Fruit fly (Drosophila melanogaster): Measurements from ENCODE around the gene CG5001.
A peak's percentile ranks its signal among the peaks of the same experiment; 100 is the strongest.

Gene CG5001

DNA sequence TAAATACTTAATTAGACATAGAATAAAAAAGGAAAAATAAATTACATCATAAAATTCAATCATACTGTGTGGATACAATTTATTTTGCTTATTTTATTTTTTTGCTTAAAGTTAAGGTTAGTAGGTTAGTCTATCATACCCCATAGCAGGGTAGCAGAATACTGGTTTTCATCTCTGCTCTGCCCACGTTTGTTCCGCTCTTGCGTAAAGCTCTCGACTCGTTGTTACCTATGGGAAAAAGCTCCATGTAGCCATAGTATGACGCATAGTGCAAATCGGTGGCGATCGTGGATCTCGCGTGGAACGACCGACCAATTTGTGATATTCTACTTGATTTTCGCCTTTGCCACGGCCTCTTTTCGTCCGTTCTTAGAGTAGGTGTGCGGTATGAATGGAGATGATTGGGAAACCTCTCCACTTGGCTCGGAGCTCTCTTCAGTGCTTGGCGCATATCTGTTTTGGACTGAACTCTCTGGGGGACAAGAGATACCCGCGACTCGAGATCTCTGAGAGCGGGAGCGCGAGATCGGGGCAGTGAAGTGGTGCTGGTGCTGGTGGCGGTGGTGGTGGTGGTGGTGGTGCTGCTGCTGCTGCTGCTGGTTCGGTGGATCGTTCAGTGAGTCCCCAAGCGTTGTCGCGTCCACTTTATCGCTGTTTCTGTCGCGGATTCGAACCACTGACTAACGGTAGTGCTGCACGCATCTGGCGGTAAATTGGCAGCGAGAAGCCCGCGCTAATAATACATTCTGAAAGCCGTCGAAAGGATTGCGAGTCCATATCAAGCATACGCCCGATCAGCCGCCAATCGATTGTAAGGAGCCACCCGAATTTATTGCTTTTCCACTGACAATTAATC is at the start of gene CG5001 (continued):
- TF ChIP-seq Myb (GFP tag; optimal IDR thresholded peaks at IDR 0.05) (peak; percentile 15), Hr3 (GFP tag; optimal IDR thresholded peaks at IDR 0.05) (peak; percentile 82), CTCF (GFP tag; optimal IDR thresholded peaks at IDR 0.05) (peak; percentile 65), trem (tag; optimal IDR thresholded peaks at IDR 0.05) (peak; percentile 79), CG31224 (GFP tag; IDR thresholded peaks at IDR 0.05) (peak; percentile 80), CG14441 (GFP tag; IDR thresholded peaks at IDR 0.05) (peak; percentile 83), kah (GFP tag; optimal IDR thresholded peaks at IDR 0.05) (peak; percentile 72), Med (GFP tag) (peak; percentile 94), CG7928 (GFP tag; optimal IDR thresholded peaks at IDR 0.05) (peak; percentile 37), Fer1 (GFP tag; optimal IDR thresholded peaks at IDR 0.05) (peak; percentile 87), twi (tag; optimal IDR thresholded peaks at IDR 0.05) (peak; percentile 48), Jarid2 (GFP tag; optimal IDR thresholded peaks at IDR 0.05) (peak; percentile 83), crp (GFP tag; optimal IDR thresholded peaks at IDR 0.05) (peak in 1 of 2 experiments; percentile 30), CG16779 (GFP tag; IDR thresholded peaks at IDR 0.05) (peak; percentile 59; the same call in 1 of the 2 replicates), CG1792 (GFP tag; optimal IDR thresholded peaks at IDR 0.05) (peak; percentile 53), CG2712 (tag; optimal IDR thresholded peaks at IDR 0.05) (peak; percentile 93), odd (GFP tag; optimal IDR thresholded peaks at IDR 0.05) (no peak), tx (GFP tag; optimal IDR thresholded peaks at IDR 0.05) (peak; percentile 66), wek (GFP tag; optimal IDR thresholded peaks at IDR 0.05) (no peak), NC2β (GFP tag; optimal IDR thresholded peaks at IDR 0.05) (peak; percentile 60), sd (tag; optimal IDR thresholded peaks at IDR 0.05) (peak; percentile 25), CG11723 (GFP tag; optimal IDR thresholded peaks at IDR 0.05) (no peak), CG2116 (GFP tag; optimal IDR thresholded peaks at IDR 0.05) (peak; percentile 8), tgo (GFP tag; IDR thresholded peaks at IDR 0.05) (peak; percentile 93), toy (GFP tag; IDR thresholded peaks at IDR 0.05) (peak; percentile 72), Elba2 (GFP tag; optimal IDR thresholded peaks at IDR 0.05) (no peak), chinmo (GFP tag; IDR thresholded peaks at IDR 0.05; ENCODE audit: partially characterized antibody) (peak; percentile 96), MESR4 (GFP tag; optimal IDR thresholded peaks at IDR 0.05) (no peak), row (GFP tag; IDR thresholded peaks at IDR 0.05) (peak; percentile 95), CG11456 (GFP tag; IDR thresholded peaks at IDR 0.05) (peak; percentile 92), tap (tag; optimal IDR thresholded peaks at IDR 0.05) (peak; percentile 91), CG12219 (GFP tag; optimal IDR thresholded peaks at IDR 0.05) (peak; percentile 65), CG8089 (GFP tag; optimal IDR thresholded peaks at IDR 0.05) (peak; percentile 13), Ssrp (tag; optimal IDR thresholded peaks at IDR 0.05) (peak; percentile 79), zf30C (GFP tag; optimal IDR thresholded peaks at IDR 0.05) (no peak), CG6654 (GFP tag; optimal IDR thresholded peaks at IDR 0.05) (peak; percentile 47), CG43689 (GFP tag; IDR thresholded peaks at IDR 0.05) (peak; percentile 47; the same call in 1 of the 2 replicates), HHEX (GFP tag; optimal IDR thresholded peaks at IDR 0.05) (peak; percentile 85), fd102C (GFP tag; optimal IDR thresholded peaks at IDR 0.05) (no peak), CG2678 (tag; optimal IDR thresholded peaks at IDR 0.05) (peak; percentile 92), Ravus (GFP tag; IDR thresholded peaks at IDR 0.05) (peak; percentile 36; the same call in 1 of the 2 replicates), CG9437 (GFP tag; optimal IDR thresholded peaks at IDR 0.05) (peak; percentile 64), CG10147 (GFP tag; optimal IDR thresholded peaks at IDR 0.05) (peak; percentile 80), unpg (GFP tag; optimal IDR thresholded peaks at IDR 0.05) (peak; percentile 93), CG1603 (tag; optimal IDR thresholded peaks at IDR 0.05) (peak; percentile 84), crol (GFP tag; IDR thresholded peaks at IDR 0.05) (peak; percentile 83), Hey (tag; optimal IDR thresholded peaks at IDR 0.05) (no peak), scrt (GFP tag; optimal IDR thresholded peaks at IDR 0.05) (no peak), Hr51 (GFP tag; optimal IDR thresholded peaks at IDR 0.05) (peak; percentile 24 to 92)

Measured in whole organism, embryonic.